Worm (Caenorhabditis elegans): ENCODE data around the gene K09C4.4.
A peak's percentile ranks its signal among the peaks of the same experiment; 100 is the strongest.

The K09C4.4 gene

DNA sequence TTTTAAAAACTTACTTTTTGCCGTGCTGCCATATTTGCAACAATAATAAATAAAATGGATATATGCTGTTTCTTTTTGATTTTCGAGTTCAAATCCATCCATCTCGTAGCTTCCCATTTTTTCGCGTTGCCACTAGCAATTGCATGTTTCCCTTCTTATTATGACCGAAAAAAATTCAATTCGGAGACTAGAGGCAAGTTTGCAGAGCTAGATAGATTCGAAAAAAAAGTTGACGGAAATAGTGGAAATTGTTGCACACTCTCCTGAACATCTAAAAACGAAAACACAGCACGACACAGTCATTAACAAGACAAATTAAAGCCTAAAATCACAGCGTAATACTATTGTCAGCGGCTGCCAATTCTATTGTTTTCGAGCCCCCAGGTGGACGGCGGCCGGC lies 36.9 kb downstream of the K09C4.4 start, which contains the start of gene F11D5.6:
Gene F11D5.6 (minus strand): TSS at position 101 of the 400 bp plus-strand sequence.
- TF ChIP-seq nhr-10 (tag; optimal IDR thresholded peaks at IDR 0.05) (no peak), unc-39 (tag; optimal IDR thresholded peaks at IDR 0.05) (no peak)

DNA sequence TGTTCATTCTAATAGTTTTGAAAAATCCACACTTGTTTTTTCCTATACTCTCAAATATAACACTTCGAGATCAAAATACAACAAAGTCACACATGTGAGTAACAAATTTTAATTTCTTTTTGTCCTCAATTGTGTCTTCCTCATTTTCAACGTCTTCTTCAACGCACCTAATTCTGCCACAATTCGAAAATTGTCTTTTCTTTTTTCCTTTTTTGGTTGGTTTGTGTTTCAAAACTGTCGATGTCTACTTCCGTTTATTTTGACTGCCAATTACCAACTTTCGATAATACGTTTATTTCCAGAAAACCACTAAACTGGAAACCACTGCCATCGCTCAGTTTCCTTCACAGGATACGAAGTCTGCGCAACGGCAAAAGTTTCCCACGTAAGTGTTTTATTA lies 43.5 kb downstream of the K09C4.4 start, which contains the start of gene F11D5.1:
Gene F11D5.1 (plus strand): TSS at position 301 of the 400 bp plus-strand sequence.
- TF ChIP-seq ztf-11 (tag; optimal IDR thresholded peaks at IDR 0.05): no peak
- no peak for TF ChIP-seq nhr-129 (tag; optimal IDR thresholded peaks at IDR 0.05)
- no peak for TF ChIP-seq alr-1 (tag; optimal IDR thresholded peaks at IDR 0.05)
- TF ChIP-seq ZK546.5 (tag; optimal IDR thresholded peaks at IDR 0.05): no peak
- TF ChIP-seq crh-2 (tag; optimal IDR thresholded peaks at IDR 0.05): no peak
- no peak for TF ChIP-seq egl-27 (tag; optimal IDR thresholded peaks at IDR 0.05)
- no peak for TF ChIP-seq snpc-4 (tag; optimal IDR thresholded peaks at IDR 0.05)
- no peak for TF ChIP-seq sem-4 (tag; optimal IDR thresholded peaks at IDR 0.05)
- TF ChIP-seq mbf-1 (tag; optimal IDR thresholded peaks at IDR 0.05): no peak
- TF ChIP-seq aly-2 (tag; optimal IDR thresholded peaks at IDR 0.05): no peak
- no peak for TF ChIP-seq elt-3 (tag; optimal IDR thresholded peaks at IDR 0.05)
- TF ChIP-seq nhr-237 (tag; optimal IDR thresholded peaks at IDR 0.05): no peak
- no peak for TF ChIP-seq nhr-12 (tag; optimal IDR thresholded peaks at IDR 0.05)
- TF ChIP-seq Y55F3AM.14 (GFP tag; optimal IDR thresholded peaks at IDR 0.05): no peak
- TF ChIP-seq nhr-21 (tag; optimal IDR thresholded peaks at IDR 0.05): no peak

DNA sequence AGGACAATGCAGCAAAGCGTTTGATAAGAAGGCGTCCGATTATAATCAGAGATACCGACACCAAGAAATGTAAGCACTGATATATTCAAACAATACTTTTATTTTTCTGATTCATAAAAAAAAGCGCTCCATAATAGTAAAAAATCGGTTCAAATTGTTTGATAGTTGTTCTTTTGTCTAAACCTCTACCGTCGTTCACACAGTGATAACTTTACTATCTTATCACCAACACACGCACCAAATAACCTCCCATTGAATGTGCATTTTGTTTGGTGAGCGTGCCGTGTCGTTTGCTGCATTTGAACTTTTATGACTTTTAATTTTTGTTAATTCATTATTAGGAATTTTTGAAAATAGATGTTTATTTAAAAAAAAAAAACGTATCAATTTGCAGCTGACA lies 44.8 kb downstream of the K09C4.4 start:
- TF ChIP-seq R02D3.7 (tag; optimal IDR thresholded peaks at IDR 0.05) (no peak), fos-1 (tag; optimal IDR thresholded peaks at IDR 0.05) (peak; percentile 90), sma-9 (GFP tag; optimal IDR thresholded peaks at IDR 0.05) (peak; percentile 29), sma-9 (tag; optimal IDR thresholded peaks at IDR 0.05) (no peak), skn-1 (tag; optimal IDR thresholded peaks at IDR 0.05) (peak; percentile 36), dmd-4 (tag; optimal IDR thresholded peaks at IDR 0.05) (no peak), crh-2 (tag; optimal IDR thresholded peaks at IDR 0.05) (peak; percentile 1), F13H6.1 (tag; optimal IDR thresholded peaks at IDR 0.05) (peak; percentile 29), Y55F3AM.14 (GFP tag; optimal IDR thresholded peaks at IDR 0.05) (no peak), gmeb-1 (tag; optimal IDR thresholded peaks at IDR 0.05) (no peak), nhr-25 (tag; optimal IDR thresholded peaks at IDR 0.05) (no peak)

DNA sequence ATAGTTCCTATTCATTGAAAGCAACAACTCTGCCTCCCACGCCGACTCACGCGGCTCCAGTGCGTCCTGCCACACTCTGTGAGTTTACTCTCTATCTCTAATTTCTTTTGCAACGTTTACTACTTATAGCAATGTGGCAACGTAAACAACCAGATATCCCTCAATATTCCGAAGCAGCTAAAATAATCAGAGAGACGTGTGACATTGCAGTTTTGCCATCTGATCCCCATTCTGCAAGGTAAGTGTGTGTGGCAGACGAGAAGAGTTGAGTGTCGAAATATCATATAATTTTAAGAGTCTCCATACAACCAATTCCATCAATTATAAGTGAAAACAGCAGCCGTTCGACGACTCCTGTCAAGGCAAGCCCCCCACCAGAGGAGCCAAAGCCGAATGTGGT lies 50.6 kb downstream of the K09C4.4 start:
- TF ChIP-seq C34F6.9 (tag; optimal IDR thresholded peaks at IDR 0.05) (peak; percentile 36), aly-2 (tag; optimal IDR thresholded peaks at IDR 0.05) (no peak), lin-11 (tag; optimal IDR thresholded peaks at IDR 0.05) (peak; percentile 13), nhr-23 (tag; optimal IDR thresholded peaks at IDR 0.05) (no peak), nhr-129 (tag; optimal IDR thresholded peaks at IDR 0.05) (peak; percentile 29), crh-2 (tag; optimal IDR thresholded peaks at IDR 0.05) (no peak), lsy-2 (tag; optimal IDR thresholded peaks at IDR 0.05) (peak in 1 of 2 experiments; percentile 6), lin-13 (GFP tag; optimal IDR thresholded peaks at IDR 0.05) (no peak), sma-3 (GFP tag; optimal IDR thresholded peaks at IDR 0.05) (no peak), nhr-77 (tag; optimal IDR thresholded peaks at IDR 0.05) (no peak), R02D3.7 (tag; optimal IDR thresholded peaks at IDR 0.05) (no peak), nhr-11 (tag; optimal IDR thresholded peaks at IDR 0.05) (no peak), Y55F3AM.14 (GFP tag; optimal IDR thresholded peaks at IDR 0.05) (no peak), ceh-82 (tag; optimal IDR thresholded peaks at IDR 0.05) (no peak), ama-1 (optimal IDR thresholded peaks at IDR 0.05) (no peak), ztf-4 (tag; optimal IDR thresholded peaks at IDR 0.05) (no peak)
